Fruit fly (Drosophila melanogaster): ENCODE results near the gene Pi3K21B.

DNA sequence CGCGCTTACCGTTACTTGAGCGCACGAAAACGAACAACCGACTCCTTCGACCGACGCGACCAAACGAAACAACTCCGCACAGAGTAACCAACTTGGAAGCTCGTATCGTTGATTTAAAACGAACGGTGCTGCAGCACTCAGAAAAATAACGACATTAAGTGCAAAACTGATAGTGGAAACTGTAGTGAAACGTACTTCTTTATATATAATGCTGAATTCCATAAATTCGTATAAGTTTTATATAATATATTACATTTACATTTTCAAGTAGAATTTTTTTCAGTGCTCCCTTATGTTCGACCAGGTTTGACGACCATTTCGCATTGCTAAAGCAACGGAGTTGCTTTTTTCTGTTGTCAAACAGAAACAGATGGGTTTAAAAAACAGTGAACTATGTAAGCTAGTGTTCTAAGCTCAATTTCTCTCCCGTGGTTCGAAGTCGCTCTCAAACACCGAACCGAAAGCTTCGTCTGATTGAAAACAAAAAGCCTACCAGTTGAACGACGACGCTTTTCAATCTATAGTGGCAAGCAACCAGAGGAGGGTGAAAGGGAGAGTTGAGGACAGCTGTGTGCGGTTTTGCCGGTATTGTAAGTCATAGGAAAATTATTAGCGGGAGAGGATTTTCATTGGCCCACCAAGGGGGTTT, 30.1 kb upstream of the Pi3K21B start, which contains the start of gene CG17075:
- TF ChIP-seq Hr83 (GFP tag; optimal IDR thresholded peaks at IDR 0.05; ENCODE audit: poor library complexity, severe bottlenecking) (no peak), rgr (GFP tag; optimal IDR thresholded peaks at IDR 0.05) (peak; percentile 85), Sp1 (GFP tag; optimal IDR thresholded peaks at IDR 0.05) (peak; percentile 81), N (GFP tag; optimal IDR thresholded peaks at IDR 0.05) (no peak), pan (optimal IDR thresholded peaks at IDR 0.05) (no peak), dl (GFP tag; optimal IDR thresholded peaks at IDR 0.05; ENCODE audit: insufficient read depth in 1 of 2, partially characterized antibody in 2 of 2) (no peak), Mio (GFP tag; optimal IDR thresholded peaks at IDR 0.05) (no peak), OdsH (GFP tag; optimal IDR thresholded peaks at IDR 0.05) (peak; percentile 85), Jra (GFP tag; optimal IDR thresholded peaks at IDR 0.05) (no peak), h (GFP tag; optimal IDR thresholded peaks at IDR 0.05) (peak; percentile 89), br (GFP tag; optimal IDR thresholded peaks at IDR 0.05) (no peak), HLH106 (tag; optimal IDR thresholded peaks at IDR 0.05) (peak; percentile 76), fru (GFP tag; optimal IDR thresholded peaks at IDR 0.05) (peak; percentile 86), Rel (GFP tag; optimal IDR thresholded peaks at IDR 0.05) (no peak), Rel (tag; optimal IDR thresholded peaks at IDR 0.05) (no peak)
